Fruit fly (Drosophila melanogaster) whole organism, embryonic: ENCODE results near the gene CG11617.
A peak's percentile ranks its signal among the peaks of the same experiment; 100 is the strongest.

ENCODE experiments used
- CG10462 ChIP-seq: fragments of 200-800 bp; sonication (Bioruptor generic); optimal IDR thresholded peaks from 2 replicates; lab custom pipeline; 2016; ENCODE audit warnings: missing biosample characterization, missing genetic modification characterization
- CG11247 ChIP-seq: fragments of 200-800 bp; sonication (Bioruptor generic); IDR thresholded peaks from 2 replicates; pipeline ENCODE4 v1.3.6; 2022; ENCODE audit warnings: missing biosample characterization, missing genetic modification characterization
- CG11695 ChIP-seq: fragments of 200-800 bp; sonication (Bioruptor generic); IDR thresholded peaks from 3 replicates; pipeline ENCODE4 v1.3.6; 2022; ENCODE audit warnings: missing biosample characterization, missing genetic modification characterization
- CG12942 ChIP-seq: fragments of 200-800 bp; sonication (Bioruptor generic); optimal IDR thresholded peaks from 3 replicates; lab custom pipeline; 2016; ENCODE audit warnings: missing biosample characterization, missing genetic modification characterization
- CG15514 ChIP-seq: fragments of 200-800 bp; sonication (Bioruptor generic); optimal IDR thresholded peaks from 3 replicates; lab custom pipeline; 2017; ENCODE audit warnings: missing biosample characterization, missing genetic modification characterization, mild to moderate bottlenecking, moderate library complexity, missing genetic modification reagents
- CG17385 ChIP-seq: fragments of 200-800 bp; sonication (Bioruptor generic); optimal IDR thresholded peaks from 3 replicates; lab custom pipeline; 2018; ENCODE audit warnings: missing biosample characterization, mild to moderate bottlenecking, missing genetic modification characterization
- CG2120 ChIP-seq: fragments of 200-800 bp; sonication (Bioruptor generic); optimal IDR thresholded peaks from 3 replicates; lab custom pipeline; 2016; ENCODE audit warnings: missing biosample characterization, missing genetic modification characterization
- CG32767 ChIP-seq: fragments of 200-800 bp; sonication (Bioruptor generic); IDR thresholded peaks from 2 replicates; pipeline ENCODE4 v1.3.6; 2022; ENCODE audit warnings: missing biosample characterization, missing genetic modification characterization
- CG34224 ChIP-seq: fragments of 200-800 bp; sonication (Bioruptor generic); IDR thresholded peaks from 3 replicates; pipeline ENCODE4 v1.3.6; 2022; ENCODE audit warnings: missing biosample characterization, missing genetic modification characterization; ENCODE audit not compliant: partially characterized antibody
- CG34376 ChIP-seq: fragments of 200-800 bp; sonication (Bioruptor generic); optimal IDR thresholded peaks from 2 replicates; lab custom pipeline; 2018; ENCODE audit warnings: missing biosample characterization, mild to moderate bottlenecking, missing genetic modification characterization
- CG4617 ChIP-seq: fragments of 200-800 bp; sonication (Bioruptor generic); optimal IDR thresholded peaks from 3 replicates; lab custom pipeline; 2016; ENCODE audit warnings: missing biosample characterization, missing genetic modification characterization, borderline replicate concordance
- CG6854 ChIP-seq: fragments of 200-800 bp; sonication (Bioruptor generic); optimal IDR thresholded peaks from 3 replicates; lab custom pipeline; 2017; ENCODE audit warnings: missing biosample characterization, mild to moderate bottlenecking, missing genetic modification characterization
- CG8359 ChIP-seq: fragments of 200-800 bp; sonication (Bioruptor generic); optimal IDR thresholded peaks from 2 replicates; lab custom pipeline; 2017; ENCODE audit warnings: missing biosample characterization, mild to moderate bottlenecking, missing genetic modification characterization, borderline replicate concordance
- Chrac-16 ChIP-seq: fragments of 200-800 bp; sonication (Bioruptor generic); optimal IDR thresholded peaks from 3 replicates; lab custom pipeline; 2016; ENCODE audit warnings: missing biosample characterization, missing genetic modification characterization
- CoRest ChIP-seq: fragments of 200-800 bp; sonication (Bioruptor generic); optimal IDR thresholded peaks from 3 replicates; lab custom pipeline; 2018; ENCODE audit warnings: missing biosample characterization, mild to moderate bottlenecking, missing genetic modification characterization, moderate library complexity
- Dp ChIP-seq: fragments of 200-800 bp; sonication (Bioruptor generic); optimal IDR thresholded peaks from 2 replicates; lab custom pipeline; 2018; ENCODE audit warnings: missing biosample characterization, mild to moderate bottlenecking, missing genetic modification characterization, moderate library complexity
- ERR ChIP-seq: fragments of 200-800 bp; sonication (Bioruptor generic); optimal IDR thresholded peaks from 2 replicates; lab custom pipeline; 2016; ENCODE audit warnings: missing biosample characterization, missing genetic modification characterization
- Elba2 ChIP-seq: fragments of 200-800 bp; sonication (Bioruptor generic); optimal IDR thresholded peaks from 3 replicates; lab custom pipeline; 2016; ENCODE audit warnings: missing biosample characterization, missing genetic modification characterization
- Fer2 ChIP-seq: fragments of 200-800 bp; sonication (Bioruptor generic); optimal IDR thresholded peaks from 2 replicates; lab custom pipeline; 2018; ENCODE audit warnings: missing biosample characterization, mild to moderate bottlenecking, missing genetic modification characterization, moderate library complexity
- Gsc ChIP-seq: fragments of 200-800 bp; sonication (Bioruptor generic); IDR thresholded peaks from 2 replicates; pipeline ENCODE4 v1.3.6; 2022; ENCODE audit warnings: missing biosample characterization, missing genetic modification characterization
- HHEX ChIP-seq: fragments of 200-800 bp; sonication (Bioruptor generic); optimal IDR thresholded peaks from 3 replicates; lab custom pipeline; 2017; ENCODE audit warnings: missing biosample characterization, mild to moderate bottlenecking, missing genetic modification characterization, missing genetic modification reagents
- Neu2 ChIP-seq: fragments of 200-800 bp; sonication (Bioruptor generic); optimal IDR thresholded peaks from 3 replicates; lab custom pipeline; 2016; ENCODE audit warnings: missing biosample characterization, missing genetic modification characterization, borderline replicate concordance
- Oaz ChIP-seq: fragments of 200-800 bp; sonication (Bioruptor generic); IDR thresholded peaks from 2 replicates; pipeline ENCODE4 v1.3.6; 2022; ENCODE audit warnings: missing biosample characterization, missing genetic modification characterization
- Side ChIP-seq: fragments of 200-800 bp; sonication (Bioruptor generic); optimal IDR thresholded peaks from 2 replicates; lab custom pipeline; 2016; ENCODE audit warnings: missing biosample characterization, missing genetic modification characterization
- Taf1 ChIP-seq: fragments of 200-800 bp; sonication (Bioruptor generic); IDR thresholded peaks from 2 replicates; pipeline ENCODE4 v1.3.6; 2022; ENCODE audit warnings: missing biosample characterization, missing genetic modification characterization
- Vsx1 ChIP-seq: fragments of 200-800 bp; sonication (Bioruptor generic); optimal IDR thresholded peaks from 2 replicates; lab custom pipeline; 2017; ENCODE audit warnings: missing biosample characterization, mild to moderate bottlenecking, missing genetic modification characterization, missing genetic modification reagents
- Xbp1 ChIP-seq: fragments of 200-800 bp; sonication (Bioruptor generic); optimal IDR thresholded peaks from 3 replicates; lab custom pipeline; 2016; ENCODE audit warnings: missing biosample characterization, mild to moderate bottlenecking, missing genetic modification characterization
- bab2 ChIP-seq: fragments of 200-800 bp; sonication (Bioruptor generic); optimal IDR thresholded peaks from 2 replicates; lab custom pipeline; 2016; ENCODE audit warnings: missing biosample characterization, missing genetic modification characterization
- bbx ChIP-seq: fragments of 200-800 bp; sonication (Bioruptor generic); IDR thresholded peaks from 2 replicates; pipeline ENCODE4 v1.3.6; 2022; ENCODE audit warnings: missing biosample characterization, missing genetic modification characterization; ENCODE audit not compliant: partially characterized antibody
- bowl ChIP-seq: fragments of 200-800 bp; sonication (Bioruptor generic); IDR thresholded peaks from 2 replicates; pipeline ENCODE4 v1.3.6; 2022; ENCODE audit warnings: missing biosample characterization, missing genetic modification characterization
- cato ChIP-seq: fragments of 200-800 bp; sonication (Bioruptor generic); optimal IDR thresholded peaks from 2 replicates; lab custom pipeline; 2016; ENCODE audit warnings: missing biosample characterization, missing genetic modification characterization, borderline replicate concordance
- corto ChIP-seq: fragments of 200-800 bp; sonication (Bioruptor generic); optimal IDR thresholded peaks from 2 replicates; lab custom pipeline; 2016; ENCODE audit warnings: missing biosample characterization, mild to moderate bottlenecking, missing genetic modification characterization, moderate library complexity
- da ChIP-seq: fragments of 200-800 bp; sonication (Bioruptor generic); optimal IDR thresholded peaks from 2 replicates; lab custom pipeline; 2016; ENCODE audit warnings: missing biosample characterization, missing genetic modification characterization
- dan ChIP-seq: fragments of 200-800 bp; sonication (Bioruptor generic); IDR thresholded peaks from 2 replicates; pipeline ENCODE4 v1.3.6; 2022; ENCODE audit warnings: missing biosample characterization, missing genetic modification characterization
- dpn ChIP-seq, 2 experiments: fragments of 200-800 bp; sonication (Bioruptor generic); optimal IDR thresholded peaks; 3 replicates each; lab custom pipeline; 2016; ENCODE audit warnings: missing biosample characterization in 2 of 2, missing genetic modification characterization in 2 of 2
- fd102C ChIP-seq: fragments of 200-800 bp; sonication (Bioruptor generic); optimal IDR thresholded peaks from 2 replicates; lab custom pipeline; 2018; ENCODE audit warnings: missing biosample characterization, mild to moderate bottlenecking, missing genetic modification characterization, moderate library complexity
- gcm2 ChIP-seq: fragments of 200-800 bp; sonication (Bioruptor generic); optimal IDR thresholded peaks from 2 replicates; lab custom pipeline; 2016; ENCODE audit warnings: missing biosample characterization, missing genetic modification characterization
- gfzf ChIP-seq: fragments of 200-800 bp; sonication (Bioruptor generic); optimal IDR thresholded peaks from 2 replicates; lab custom pipeline; 2016; ENCODE audit warnings: missing biosample characterization, mild to moderate bottlenecking, missing genetic modification characterization, moderate library complexity
- grau ChIP-seq: fragments of 200-800 bp; optimal IDR thresholded peaks from 3 replicates; lab custom pipeline; 2019; ENCODE audit warnings: missing biosample characterization, mild to moderate bottlenecking, missing genetic modification characterization, moderate library complexity
- gsb-n ChIP-seq: fragments of 200-800 bp; sonication (Bioruptor generic); optimal IDR thresholded peaks from 3 replicates; lab custom pipeline; 2018; ENCODE audit warnings: missing biosample characterization, mild to moderate bottlenecking, missing genetic modification characterization
- hb ChIP-seq: fragments of 200-800 bp; sonication (Bioruptor generic); IDR thresholded peaks from 3 replicates; pipeline ENCODE4 v1.3.6; 2022; ENCODE audit warnings: missing biosample characterization, missing genetic modification characterization; ENCODE audit not compliant: partially characterized antibody
- ind ChIP-seq: fragments of 200-800 bp; sonication (Bioruptor generic); optimal IDR thresholded peaks from 3 replicates; lab custom pipeline; 2016; ENCODE audit warnings: missing biosample characterization, missing genetic modification characterization
- jumu ChIP-seq: fragments of 200-800 bp; sonication (Bioruptor generic); optimal IDR thresholded peaks from 3 replicates; lab custom pipeline; 2016; ENCODE audit warnings: missing biosample characterization, missing genetic modification characterization
- kni ChIP-seq: fragments of 200-800 bp; sonication (Bioruptor generic); optimal IDR thresholded peaks from 3 replicates; lab custom pipeline; 2017; ENCODE audit warnings: mild to moderate bottlenecking, missing biosample characterization, missing genetic modification reagents, missing genetic modification characterization
- pnt ChIP-seq: fragments of 200-800 bp; sonication (Bioruptor generic); optimal IDR thresholded peaks from 3 replicates; lab custom pipeline; 2016; ENCODE audit warnings: missing biosample characterization, missing genetic modification characterization
- pum ChIP-seq: fragments of 200-800 bp; sonication (Bioruptor generic); optimal IDR thresholded peaks from 2 replicates; lab custom pipeline; 2016; ENCODE audit warnings: missing biosample characterization, missing genetic modification characterization
- scrt ChIP-seq: fragments of 200-800 bp; sonication (Bioruptor generic); optimal IDR thresholded peaks from 2 replicates; lab custom pipeline; 2018; ENCODE audit warnings: missing biosample characterization, mild to moderate bottlenecking, missing genetic modification characterization, moderate library complexity
- sim ChIP-seq: fragments of 200-800 bp; sonication (Bioruptor generic); IDR thresholded peaks from 2 replicates; pipeline ENCODE4 v1.3.6; 2022; ENCODE audit warnings: missing biosample characterization, missing genetic modification characterization
- stwl ChIP-seq: fragments of 200-800 bp; sonication (Bioruptor generic); optimal IDR thresholded peaks from 3 replicates; lab custom pipeline; 2018; ENCODE audit warnings: missing biosample characterization, mild to moderate bottlenecking, missing genetic modification characterization, moderate library complexity
- trem ChIP-seq: fragments of 200-800 bp; optimal IDR thresholded peaks from 3 replicates; lab custom pipeline; 2019; ENCODE audit warnings: missing biosample characterization, mild to moderate bottlenecking, missing genetic modification characterization, moderate library complexity
- usp ChIP-seq: fragments of >200 bp; optimal IDR thresholded peaks from 2 replicates; lab custom pipeline; 2017; ENCODE audit warnings: missing biosample characterization, missing genetic modification characterization
- z ChIP-seq: fragments of 200-800 bp; sonication (Bioruptor generic); IDR thresholded peaks from 3 replicates; pipeline ENCODE4 v1.3.6; 2022; ENCODE audit warnings: missing biosample characterization, missing genetic modification characterization

CG11617 gene

DNA sequence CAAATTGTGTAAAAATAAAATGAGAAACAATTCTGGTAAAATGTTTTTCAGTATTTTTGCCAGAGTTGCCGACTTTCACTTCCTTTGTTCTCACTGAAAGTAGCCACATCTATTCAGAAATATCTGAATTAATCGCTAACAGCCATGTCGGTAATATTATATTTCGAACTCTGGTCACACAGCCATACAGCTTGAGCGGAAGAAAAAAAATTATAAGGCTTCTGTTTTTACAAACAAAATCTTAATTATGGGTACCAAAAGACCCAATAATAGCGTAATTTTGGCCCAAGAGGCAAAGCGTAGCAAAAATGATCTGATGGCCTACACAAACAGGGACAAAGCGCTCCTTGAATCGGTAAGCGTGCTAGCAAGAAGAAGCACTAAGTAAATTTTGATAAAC, 51.1 kb downstream of the CG11617 start, which contains the start of gene CG3436 (continued):
- TF ChIP-seq corto (GFP tag; lab: Kevin White, UChicago) (no peak), Gsc (GFP tag; lab: Robert Waterston, UW) (no peak), fd102C (GFP tag; lab: Kevin White, UChicago) (no peak), da (GFP tag; lab: Kevin White, UChicago) (no peak), CG2120 (GFP tag; lab: Kevin White, UChicago) (peak; percentile 12), bowl (GFP tag; lab: Robert Waterston, UW) (no peak), Xbp1 (GFP tag; lab: Kevin White, UChicago) (no peak), Side (GFP tag; lab: Kevin White, UChicago) (no peak), kni (GFP tag; lab: Kevin White, UChicago) (no peak), CG10462 (no peak), z (GFP tag; lab: Robert Waterston, UW) (no peak), dpn (GFP tag; optimal IDR thresholded peaks at IDR 0.05; lab: Kevin White, UChicago) (no peak), bab2 (GFP tag; lab: Kevin White, UChicago) (no peak), sim (GFP tag; lab: Robert Waterston, UW) (no peak), Chrac-16 (no peak), CG17385 (GFP tag; lab: Kevin White, UChicago) (peak; percentile 95), pum (GFP tag; lab: Kevin White, UChicago) (no peak), CG34224 (no peak), CG4617 (GFP tag; lab: Kevin White, UChicago) (peak; percentile 96), usp (no peak), CG12942 (GFP tag; lab: Kevin White, UChicago) (no peak), scrt (GFP tag; lab: Kevin White, UChicago) (no peak), jumu (GFP tag; lab: Kevin White, UChicago) (no peak), CG34376 (GFP tag; lab: Kevin White, UChicago) (no peak), Fer2 (tag; lab: Kevin White, UChicago) (no peak), cato (GFP tag; lab: Kevin White, UChicago) (no peak), bbx (GFP tag; lab: Robert Waterston, UW) (no peak), CG32767 (GFP tag; lab: Robert Waterston, UW) (no peak), Neu2 (GFP tag; lab: Kevin White, UChicago) (no peak), gsb-n (no peak), stwl (tag; lab: Kevin White, UChicago) (peak; percentile 88), Taf1 (no peak), Oaz (GFP tag; lab: Robert Waterston, UW) (no peak), Vsx1 (GFP tag; lab: Kevin White, UChicago) (no peak), Dp (GFP tag; lab: Kevin White, UChicago) (peak; percentile 22), gfzf (GFP tag; lab: Kevin White, UChicago) (peak; percentile 95), grau (peak; percentile 24), CG11247 (GFP tag; lab: Robert Waterston, UW) (no peak), CG6854 (no peak), gcm2 (GFP tag; lab: Kevin White, UChicago) (no peak), CG15514 (GFP tag; lab: Kevin White, UChicago) (peak; percentile 73), CG8359 (no peak), ERR (no peak), ind (no peak), CoRest (tag; lab: Kevin White, UChicago) (no peak), Elba2 (GFP tag; lab: Kevin White, UChicago) (no peak), hb (GFP tag; lab: Robert Waterston, UW) (no peak), CG11695 (GFP tag; lab: Robert Waterston, UW) (no peak), dan (no peak), pnt (GFP tag; lab: Kevin White, UChicago) (no peak), trem (tag; lab: Kevin White, UChicago) (peak; percentile 59), HHEX (GFP tag; lab: Kevin White, UChicago) (no peak)
